Fruit fly (Drosophila melanogaster) whole organism, adult: ENCODE data around the gene CG8578.

Experiments used
- CG12768 ChIP-seq: fragments of 200-800 bp; sonication (Bioruptor generic); optimal IDR thresholded peaks from 2 replicates; lab custom pipeline; 2017; ENCODE audit warnings: missing biosample characterization, missing genetic modification characterization, mild to moderate bottlenecking, moderate library complexity, missing genetic modification reagents
- CG14711 ChIP-seq: fragments of 200-800 bp; sonication (Bioruptor generic); optimal IDR thresholded peaks from 2 replicates; lab custom pipeline; 2018; ENCODE audit warnings: missing biosample characterization, mild to moderate bottlenecking, missing genetic modification characterization, moderate library complexity
- CG7101 ChIP-seq: fragments of 200-800 bp; sonication (Bioruptor generic); optimal IDR thresholded peaks from 2 replicates; lab custom pipeline; 2018; ENCODE audit warnings: missing biosample characterization, mild to moderate bottlenecking, missing genetic modification characterization, moderate library complexity
- Hr96 ChIP-seq: fragments of 200-800 bp; sonication (Bioruptor generic); optimal IDR thresholded peaks from 2 replicates; lab custom pipeline; 2016; ENCODE audit warnings: missing biosample characterization, missing genetic modification characterization
- Mnt ChIP-seq: fragments of 200-800 bp; sonication (Bioruptor generic); optimal IDR thresholded peaks from 2 replicates; lab custom pipeline; 2016; ENCODE audit warnings: missing biosample characterization, mild to moderate bottlenecking, missing genetic modification characterization
- bab1 ChIP-seq: fragments of 200-800 bp; sonication (Bioruptor generic); optimal IDR thresholded peaks from 3 replicates; lab custom pipeline; 2019; ENCODE audit warnings: missing biosample characterization, mild to moderate bottlenecking, missing genetic modification characterization, moderate library complexity
- cic ChIP-seq: fragments of 200-800 bp; sonication (Bioruptor generic); optimal IDR thresholded peaks from 2 replicates; lab custom pipeline; 2017; ENCODE audit warnings: missing biosample characterization, mild to moderate bottlenecking, missing genetic modification characterization, moderate library complexity
- kay ChIP-seq: fragments of 200-800 bp; sonication (Bioruptor generic); peaks from one replicate; lab custom pipeline; 2016; ENCODE audit warnings: missing biosample characterization, missing genetic modification characterization, borderline replicate concordance
- pad ChIP-seq: fragments of 200-800 bp; sonication (Bioruptor generic); optimal IDR thresholded peaks from 3 replicates; lab custom pipeline; 2017; ENCODE audit warnings: missing biosample characterization, missing genetic modification characterization, mild to moderate bottlenecking, moderate library complexity, missing genetic modification reagents
- tj ChIP-seq: fragments of 200-800 bp; sonication (Bioruptor generic); optimal IDR thresholded peaks from 3 replicates; lab custom pipeline; 2017; ENCODE audit warnings: missing biosample characterization, mild to moderate bottlenecking, missing genetic modification characterization, moderate library complexity

dm6 chrX:15870777-15871757, 26.8 kb downstream of the CG8578 start:
- TF ChIP-seq CG12768 (GFP tag; lab: Kevin White, UChicago), result peak; percentile 42
- peak; percentile 80 for TF ChIP-seq CG7101
- peak; percentile 13 for TF ChIP-seq cic
- peak; percentile 37 for TF ChIP-seq Mnt (GFP tag; lab: Kevin White, UChicago)
- TF ChIP-seq pad (GFP tag; lab: Kevin White, UChicago), result peak; percentile 57
- TF ChIP-seq Hr96 (GFP tag; lab: Kevin White, UChicago), result no peak
- peak; percentile 65 for TF ChIP-seq kay (GFP tag; lab: Kevin White, UChicago)
- TF ChIP-seq tj (GFP tag; lab: Kevin White, UChicago), result peak; percentile 22
- no peak for TF ChIP-seq bab1
- peak; percentile 65 for TF ChIP-seq CG14711 (tag; lab: Kevin White, UChicago)
